Fruit fly (Drosophila melanogaster) whole organism, adult: ENCODE results near the gene CG9933.

Experiments used
- CG11617 ChIP-seq: fragments of 200-800 bp; sonication (Bioruptor generic); optimal IDR thresholded peaks from 2 replicates; lab custom pipeline; 2017; ENCODE audit warnings: mild to moderate bottlenecking, missing biosample characterization, missing genetic modification reagents, missing genetic modification characterization
- CG12768 ChIP-seq: fragments of 200-800 bp; sonication (Bioruptor generic); optimal IDR thresholded peaks from 2 replicates; lab custom pipeline; 2017; ENCODE audit warnings: missing biosample characterization, missing genetic modification characterization, mild to moderate bottlenecking, moderate library complexity, missing genetic modification reagents
- CG14711 ChIP-seq: fragments of 200-800 bp; sonication (Bioruptor generic); optimal IDR thresholded peaks from 2 replicates; lab custom pipeline; 2018; ENCODE audit warnings: missing biosample characterization, mild to moderate bottlenecking, missing genetic modification characterization, moderate library complexity
- CG1620 ChIP-seq: fragments of 200-800 bp; sonication (Bioruptor generic); optimal IDR thresholded peaks from 2 replicates; lab custom pipeline; 2016; ENCODE audit warnings: missing biosample characterization, missing genetic modification characterization
- CG33017 ChIP-seq: fragments of 200-800 bp; sonication (Bioruptor generic); optimal IDR thresholded peaks from 2 replicates; lab custom pipeline; 2018; ENCODE audit warnings: missing biosample characterization, mild to moderate bottlenecking, missing genetic modification characterization, moderate library complexity
- CG5204 ChIP-seq: fragments of 200-800 bp; sonication (Bioruptor generic); optimal IDR thresholded peaks from 2 replicates; lab custom pipeline; 2016; ENCODE audit warnings: missing biosample characterization, missing genetic modification characterization
- CG7045 ChIP-seq: fragments of 200-800 bp; sonication (Bioruptor generic); optimal IDR thresholded peaks from 2 replicates; lab custom pipeline; 2017; ENCODE audit warnings: missing biosample characterization, mild to moderate bottlenecking, missing genetic modification characterization
- CG7101 ChIP-seq: fragments of 200-800 bp; sonication (Bioruptor generic); optimal IDR thresholded peaks from 2 replicates; lab custom pipeline; 2018; ENCODE audit warnings: missing biosample characterization, mild to moderate bottlenecking, missing genetic modification characterization, moderate library complexity
- Clk ChIP-seq: fragments of 200-800 bp; sonication (Bioruptor generic); optimal IDR thresholded peaks from 2 replicates; lab custom pipeline; 2017; ENCODE audit warnings: missing biosample characterization, missing genetic modification characterization
- Crg-1 ChIP-seq: fragments of 200-800 bp; sonication (Bioruptor generic); optimal IDR thresholded peaks from 2 replicates; lab custom pipeline; 2016; ENCODE audit warnings: missing biosample characterization, missing genetic modification characterization
- Hr96 ChIP-seq: fragments of 200-800 bp; sonication (Bioruptor generic); optimal IDR thresholded peaks from 2 replicates; lab custom pipeline; 2016; ENCODE audit warnings: missing biosample characterization, missing genetic modification characterization
- Mnt ChIP-seq: fragments of 200-800 bp; sonication (Bioruptor generic); optimal IDR thresholded peaks from 2 replicates; lab custom pipeline; 2016; ENCODE audit warnings: missing biosample characterization, mild to moderate bottlenecking, missing genetic modification characterization
- bab1 ChIP-seq: fragments of 200-800 bp; sonication (Bioruptor generic); optimal IDR thresholded peaks from 3 replicates; lab custom pipeline; 2019; ENCODE audit warnings: missing biosample characterization, mild to moderate bottlenecking, missing genetic modification characterization, moderate library complexity
- cic ChIP-seq: fragments of 200-800 bp; sonication (Bioruptor generic); optimal IDR thresholded peaks from 2 replicates; lab custom pipeline; 2017; ENCODE audit warnings: missing biosample characterization, mild to moderate bottlenecking, missing genetic modification characterization, moderate library complexity
- cnc ChIP-seq, 2 experiments: fragments of >200 bp; optimal IDR thresholded peaks; 2 replicates each; lab custom pipeline; 2017
- kay ChIP-seq: fragments of 200-800 bp; sonication (Bioruptor generic); peaks from one replicate; lab custom pipeline; 2016; ENCODE audit warnings: missing biosample characterization, missing genetic modification characterization, borderline replicate concordance
- ovo ChIP-seq: fragments of 200-800 bp; sonication (Bioruptor generic); optimal IDR thresholded peaks from 2 replicates; lab custom pipeline; 2016; ENCODE audit warnings: missing biosample characterization, missing genetic modification characterization
- pad ChIP-seq: fragments of 200-800 bp; sonication (Bioruptor generic); optimal IDR thresholded peaks from 3 replicates; lab custom pipeline; 2017; ENCODE audit warnings: missing biosample characterization, missing genetic modification characterization, mild to moderate bottlenecking, moderate library complexity, missing genetic modification reagents
- tj ChIP-seq: fragments of 200-800 bp; sonication (Bioruptor generic); optimal IDR thresholded peaks from 3 replicates; lab custom pipeline; 2017; ENCODE audit warnings: missing biosample characterization, mild to moderate bottlenecking, missing genetic modification characterization, moderate library complexity
- toe ChIP-seq: fragments of 200-800 bp; sonication (Bioruptor generic); optimal IDR thresholded peaks from 2 replicates; lab custom pipeline; 2016; ENCODE audit warnings: missing biosample characterization, missing genetic modification characterization

The CG9933 gene

dm6 chr2L:13049136-13049535 is 28.0 kb upstream of the CG9933 start:
- TF ChIP-seq CG14711 (tag; lab: Kevin White, UChicago) = no peak
- TF ChIP-seq CG7101 (tag; lab: Kevin White, UChicago) = no peak
- TF ChIP-seq kay (GFP tag; lab: Kevin White, UChicago) = peak; percentile 67
- no peak for TF ChIP-seq ovo (GFP tag; lab: Kevin White, UChicago)
- TF ChIP-seq Hr96 = no peak
- TF ChIP-seq Crg-1 (GFP tag; lab: Kevin White, UChicago) = no peak
- no peak for TF ChIP-seq CG5204 (GFP tag; lab: Kevin White, UChicago)
- TF ChIP-seq Clk = peak; percentile 14
- TF ChIP-seq CG7045 (GFP tag; lab: Kevin White, UChicago) = peak; percentile 14
- TF ChIP-seq CG33017 (tag; lab: Kevin White, UChicago) = no peak
- TF ChIP-seq CG12768 = no peak
- no peak for TF ChIP-seq cnc (optimal IDR thresholded peaks at IDR 0.05; lab: Kevin White, UChicago)
- no peak for TF ChIP-seq pad (GFP tag; lab: Kevin White, UChicago)

- TF ChIP-seq kay (GFP tag; lab: Kevin White, UChicago) (peak; percentile 77), Mnt (GFP tag; lab: Kevin White, UChicago) (no peak), CG12768 (no peak), CG7101 (tag; lab: Kevin White, UChicago) (no peak), toe (no peak), cic (GFP tag; lab: Kevin White, UChicago) (no peak)
These were observed 24.8 kb upstream of the CG9933 start for dm6 chr2L:13045924-13046323.

- TF ChIP-seq cnc (optimal IDR thresholded peaks at IDR 0.05; lab: Kevin White, UChicago) (no peak), Crg-1 (GFP tag; lab: Kevin White, UChicago) (no peak), tj (GFP tag; lab: Kevin White, UChicago) (no peak), CG11617 (GFP tag; lab: Kevin White, UChicago) (no peak), cic (GFP tag; lab: Kevin White, UChicago) (no peak), kay (GFP tag; lab: Kevin White, UChicago) (no peak), toe (no peak), CG5204 (GFP tag; lab: Kevin White, UChicago) (no peak), CG1620 (no peak), pad (GFP tag; lab: Kevin White, UChicago) (no peak), CG7045 (GFP tag; lab: Kevin White, UChicago) (no peak), Hr96 (no peak), CG33017 (tag; lab: Kevin White, UChicago) (no peak), bab1 (GFP tag; lab: Kevin White, UChicago) (no peak), CG14711 (tag; lab: Kevin White, UChicago) (no peak), Clk (no peak), ovo (GFP tag; lab: Kevin White, UChicago) (no peak), Mnt (GFP tag; lab: Kevin White, UChicago) (no peak)
These were observed 23.0 kb upstream of the CG9933 start for dm6 chr2L:13044135-13044534.

- TF ChIP-seq Crg-1 (GFP tag; lab: Kevin White, UChicago) (no peak), Clk (no peak), pad (GFP tag; lab: Kevin White, UChicago) (no peak), toe (no peak)
These were observed 21.3 kb upstream of the CG9933 start for dm6 chr2L:13042405-13042804.

- TF ChIP-seq CG7045 (GFP tag; lab: Kevin White, UChicago) (peak; percentile 20), CG33017 (tag; lab: Kevin White, UChicago) (no peak)
These were observed 14.6 kb upstream of the CG9933 start for dm6 chr2L:13035687-13036185.

dm6 chr2L:13028923-13029322 is 7.8 kb upstream of the CG9933 start:
- TF ChIP-seq cic (GFP tag; lab: Kevin White, UChicago) (no peak), cnc (optimal IDR thresholded peaks at IDR 0.05; lab: Kevin White, UChicago) (no peak), pad (GFP tag; lab: Kevin White, UChicago) (no peak), CG5204 (GFP tag; lab: Kevin White, UChicago) (no peak), kay (GFP tag; lab: Kevin White, UChicago) (no peak), CG7045 (GFP tag; lab: Kevin White, UChicago) (no peak), CG1620 (no peak), CG7101 (tag; lab: Kevin White, UChicago) (no peak), toe (no peak), Clk (no peak), Hr96 (no peak)

dm6 chr2L:13018992-13019484 is 2.1 kb downstream of the CG9933 start, which contains the start of gene Ube4B:
Ube4B (minus strand) TSS chr2L:13019434.
- TF ChIP-seq cnc (optimal IDR thresholded peaks at IDR 0.05; lab: Kevin White, UChicago) = no peak
- TF ChIP-seq Hr96 = no peak
- TF ChIP-seq CG12768 = peak; percentile 51
- no peak for TF ChIP-seq ovo (GFP tag; lab: Kevin White, UChicago)
- TF ChIP-seq CG11617 (GFP tag; lab: Kevin White, UChicago) = peak; percentile 43
- no peak for TF ChIP-seq kay (GFP tag; lab: Kevin White, UChicago)
- TF ChIP-seq Mnt (GFP tag; lab: Kevin White, UChicago) = peak; percentile 61
- TF ChIP-seq Clk = peak; percentile 21
- peak; percentile 31 for TF ChIP-seq CG33017 (tag; lab: Kevin White, UChicago)
- peak; percentile 59 for TF ChIP-seq CG1620
- peak; percentile 17 for TF ChIP-seq CG7045 (GFP tag; lab: Kevin White, UChicago)
- TF ChIP-seq CG7101 (tag; lab: Kevin White, UChicago) = peak; percentile 70
- no peak for TF ChIP-seq tj (GFP tag; lab: Kevin White, UChicago)
- TF ChIP-seq Crg-1 (GFP tag; lab: Kevin White, UChicago) = peak; percentile 27
- peak; percentile 24 for TF ChIP-seq cic (GFP tag; lab: Kevin White, UChicago)
- peak; percentile 32 for TF ChIP-seq pad (GFP tag; lab: Kevin White, UChicago)
- TF ChIP-seq CG14711 (tag; lab: Kevin White, UChicago) = peak; percentile 18
- TF ChIP-seq CG5204 (GFP tag; lab: Kevin White, UChicago) = no peak
- no peak for TF ChIP-seq toe
- TF ChIP-seq bab1 (GFP tag; lab: Kevin White, UChicago) = peak; percentile 59
